Fruit fly (Drosophila melanogaster) S2 (cell line): ENCODE measurements around the gene CG12024.

Source experiments
- CG8478 ChIP-seq: fragments of >200 bp; optimal IDR thresholded peaks from 2 replicates; lab custom pipeline; 2018
- CTCF ChIP-seq, 2 experiments: fragments of >200 bp; optimal IDR thresholded peaks; 2 replicates each; lab custom pipeline; 2018

The CG12024 gene

DNA sequence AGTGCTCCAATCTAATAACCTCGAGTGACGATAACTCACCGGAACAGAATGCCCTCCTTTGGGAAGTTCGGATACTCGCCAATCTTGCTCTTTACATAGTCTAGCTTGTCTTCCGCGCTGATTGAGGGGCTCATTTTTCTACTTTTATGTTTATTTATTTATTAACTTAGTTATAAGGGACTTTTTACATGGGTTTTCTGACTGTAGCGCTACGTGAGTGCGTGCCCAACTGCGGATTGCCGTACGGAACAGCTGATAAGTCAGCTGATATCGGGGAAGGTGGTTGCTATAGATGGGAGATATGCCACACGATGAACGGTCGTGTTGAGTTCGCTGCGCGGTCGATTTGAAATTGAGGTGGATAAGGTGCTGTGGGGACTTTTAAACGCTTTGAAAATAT lies 27.7 kb downstream of the CG12024 start, which contains the start of gene Aprt:
Gene Aprt, minus strand, starts transcription at position 368 of the 400 bp plus-strand sequence.
- TF ChIP-seq CG8478 (no peak), CTCF (optimal IDR thresholded peaks at IDR 0.05; lab: Kevin White, UChicago) (no peak)

dm6 chr3L:1885436-1885835 lies 28.5 kb downstream of the CG12024 start, which contains the start of gene Tmhs:
Gene Tmhs (plus strand): TSS chr3L:1885657.
- TF ChIP-seq CTCF (optimal IDR thresholded peaks at IDR 0.05; lab: Kevin White, UChicago), result no peak
- no peak for TF ChIP-seq CG8478

DNA sequence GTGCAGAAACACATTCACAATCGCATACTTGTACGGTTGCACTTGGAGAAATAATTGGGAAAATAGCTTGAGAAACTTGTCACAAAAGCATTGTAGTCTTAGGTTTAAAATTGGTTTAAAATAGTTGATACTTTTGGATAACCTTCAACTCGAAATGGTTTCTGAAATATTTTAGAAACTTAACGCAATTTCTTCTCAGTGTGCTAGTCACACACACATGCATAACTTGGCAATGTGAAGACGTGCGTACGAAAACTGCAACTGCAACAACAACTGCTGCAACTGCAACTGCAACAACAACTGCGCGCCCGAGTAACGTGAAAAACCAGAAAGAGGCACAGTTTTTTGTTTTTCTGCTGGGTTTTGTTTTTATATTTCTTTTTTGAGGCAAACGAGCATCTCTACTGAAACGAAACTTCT lies 29.2 kb downstream of the CG12024 start:
- no peak for TF ChIP-seq CTCF (optimal IDR thresholded peaks at IDR 0.05; lab: Kevin White, UChicago)
- no peak for TF ChIP-seq CG8478

DNA sequence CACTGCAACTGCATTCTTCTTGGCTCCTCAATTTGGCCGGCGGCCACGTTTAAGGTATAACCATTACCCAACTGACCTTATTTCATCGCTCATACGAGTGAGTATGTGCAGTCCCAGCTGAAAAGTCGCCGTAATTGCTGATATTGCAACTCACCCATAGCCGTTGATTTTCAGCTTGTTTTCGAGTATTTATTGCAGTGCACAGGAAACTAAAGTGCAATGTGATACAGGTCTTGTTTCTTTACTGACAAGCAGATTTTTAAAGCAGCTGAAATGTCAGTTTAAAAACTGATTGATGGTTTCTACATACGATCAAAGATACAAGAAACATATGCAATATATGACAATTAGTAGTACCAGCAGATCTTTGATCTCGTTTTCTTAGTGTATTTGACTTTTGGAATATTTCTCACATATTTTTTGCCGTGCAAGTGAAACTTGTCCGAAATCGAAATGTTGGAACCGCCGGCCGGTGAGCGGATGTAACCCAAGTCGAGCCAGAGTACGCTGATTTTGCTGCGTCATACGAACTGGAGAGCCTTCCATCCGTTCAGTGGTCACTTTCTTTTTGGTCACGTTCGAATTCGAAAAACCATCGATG lies 31.1 kb downstream of the CG12024 start:
- no peak for TF ChIP-seq CTCF (optimal IDR thresholded peaks at IDR 0.05; lab: Kevin White, UChicago)
- no peak for TF ChIP-seq CG8478

DNA sequence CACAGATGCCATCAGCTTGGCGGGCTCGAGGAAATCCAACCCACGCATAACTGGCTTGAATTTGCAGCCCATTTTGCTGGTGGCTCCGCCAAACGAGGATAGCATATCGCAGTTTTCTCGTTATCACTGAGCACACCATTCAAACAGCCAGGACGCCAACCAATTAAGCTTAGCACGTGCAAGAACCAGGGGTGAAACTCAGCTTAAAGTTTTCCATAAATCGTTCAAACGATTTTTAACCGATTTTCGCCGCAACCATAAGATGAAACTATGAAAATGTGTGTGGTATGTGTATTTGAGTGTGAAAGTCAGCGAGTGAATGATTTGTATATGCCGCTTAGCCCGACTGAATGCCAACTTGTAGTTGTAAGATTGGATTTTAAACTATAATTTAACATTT lies 34.0 kb downstream of the CG12024 start:
- TF ChIP-seq CTCF (optimal IDR thresholded peaks at IDR 0.05; lab: Kevin White, UChicago) (peak; percentile 59 to 73), CG8478 (no peak)

- TF ChIP-seq CG8478, result no peak
- TF ChIP-seq CTCF (optimal IDR thresholded peaks at IDR 0.05; lab: Kevin White, UChicago), result no peak
These were observed 34.9 kb downstream of the CG12024 start for dm6 chr3L:1891914-1892313.

- no peak for TF ChIP-seq CTCF (optimal IDR thresholded peaks at IDR 0.05; lab: Kevin White, UChicago)
These were observed 40.7 kb downstream of the CG12024 start for dm6 chr3L:1897709-1898108.

dm6 chr3L:1899616-1900015 lies 42.7 kb downstream of the CG12024 start:
- TF ChIP-seq CG8478 (no peak), CTCF (optimal IDR thresholded peaks at IDR 0.05; lab: Kevin White, UChicago) (no peak)

- TF ChIP-seq CG8478 (no peak), CTCF (optimal IDR thresholded peaks at IDR 0.05; lab: Kevin White, UChicago) (no peak)
These were observed 43.7 kb downstream of the CG12024 start for dm6 chr3L:1900633-1901032.

- no peak for TF ChIP-seq CG8478
- TF ChIP-seq CTCF (optimal IDR thresholded peaks at IDR 0.05; lab: Kevin White, UChicago), result no peak
These were observed 47.5 kb downstream of the CG12024 start for dm6 chr3L:1904440-1904839.

- no peak for TF ChIP-seq CG8478
- TF ChIP-seq CTCF (optimal IDR thresholded peaks at IDR 0.05; lab: Kevin White, UChicago), result no peak
These were observed 48.3 kb downstream of the CG12024 start for dm6 chr3L:1905273-1905672.

- no peak for TF ChIP-seq CTCF (optimal IDR thresholded peaks at IDR 0.05; lab: Kevin White, UChicago)
These were observed 49.2 kb downstream of the CG12024 start for dm6 chr3L:1906208-1906607.
